Worm (Caenorhabditis elegans) whole organism, young adult: Measurements from ENCODE around the gene srd-17.

Source experiments
- T26A5.8 ChIP-seq: sonication (generic microtip); optimal IDR thresholded peaks from 2 replicates; lab custom pipeline; 2016; ENCODE audit warnings: missing genetic modification characterization, missing compliant biosample characterization
- Y79H2A.3 ChIP-seq: fragments of 200-800 bp; sonication (Bioruptor generic); conservative IDR thresholded peaks from 2 replicates; pipeline ENCODE4 v1.3.6; 2022; ENCODE audit warnings: missing genetic modification reagents, missing genetic modification characterization, missing compliant biosample characterization
- athp-1 ChIP-seq: sonication (generic microtip); optimal IDR thresholded peaks from 2 replicates; lab custom pipeline; 2017; ENCODE audit warnings: mild to moderate bottlenecking, missing genetic modification characterization, missing compliant biosample characterization
- attf-3 ChIP-seq: fragments of 200-800 bp; sonication (Bioruptor generic); conservative IDR thresholded peaks from 2 replicates; pipeline ENCODE4 v1.3.6; 2022; ENCODE audit warnings: missing genetic modification reagents, missing genetic modification characterization, missing compliant biosample characterization
- ekl-4 ChIP-seq: fragments of 200-800 bp; sonication (Bioruptor generic); IDR thresholded peaks from 2 replicates; pipeline ENCODE4 v1.3.6; 2022; ENCODE audit warnings: missing genetic modification reagents, missing genetic modification characterization, missing compliant biosample characterization
- unc-62 ChIP-seq: fragments of 150-350 bp; optimal IDR thresholded peaks from 2 replicates; lab custom pipeline; 2014; ENCODE audit warnings: missing biosample characterization, missing genetic modification reagents, missing genetic modification characterization
- ztf-28 ChIP-seq: fragments of 200-800 bp; sonication (Bioruptor generic); IDR thresholded peaks from 2 replicates; pipeline ENCODE4 v1.3.6; 2022; ENCODE audit warnings: missing genetic modification reagents, missing genetic modification characterization, missing compliant biosample characterization
- ztf-3 ChIP-seq: fragments of 200-800 bp; sonication (Bioruptor generic); optimal IDR thresholded peaks from 2 replicates; lab custom pipeline; 2018; ENCODE audit warnings: mild to moderate bottlenecking, missing genetic modification characterization, missing compliant biosample characterization
- ztf-6 ChIP-seq: fragments of 200-800 bp; sonication (Bioruptor generic); IDR thresholded peaks from 2 replicates; pipeline ENCODE4 v1.3.6; 2022; ENCODE audit warnings: missing genetic modification reagents, missing genetic modification characterization, missing compliant biosample characterization

DNA sequence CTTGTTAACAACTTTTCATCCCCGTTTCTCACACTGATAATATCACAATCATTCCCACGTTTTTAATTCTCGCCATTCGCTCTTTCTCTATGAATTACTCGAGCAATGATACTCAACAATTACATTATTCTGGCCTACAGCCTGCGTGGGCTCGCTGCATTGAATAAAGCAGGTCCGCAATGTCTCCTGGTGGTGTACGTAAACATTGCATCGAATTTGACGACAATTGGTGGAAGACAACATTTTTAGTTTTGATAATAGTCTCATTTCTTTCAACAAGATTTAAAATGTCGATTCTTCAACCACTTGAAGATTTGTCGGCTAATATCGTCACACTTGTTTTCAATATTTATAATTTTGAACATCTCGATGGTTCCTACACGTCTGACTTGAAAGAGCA lies 26.8 kb upstream of the srd-17 start, which contains the start of gene bath-39:
- TF ChIP-seq ztf-28 (GFP tag; lab: Robert Waterston, UW) (no peak), ztf-6 (GFP tag; lab: Robert Waterston, UW) (no peak), attf-3 (GFP tag; lab: Robert Waterston, UW) (no peak), T26A5.8 (tag; lab: Kevin White, UChicago) (no peak), athp-1 (no peak), ztf-3 (GFP tag; lab: Kevin White, UChicago) (no peak), unc-62 (no peak), Y79H2A.3 (GFP tag; lab: Robert Waterston, UW) (no peak), ekl-4 (no peak)
